Fruit fly (Drosophila melanogaster) whole organism: Measurements from ENCODE around the gene RfC4.

Experiments used
- CG8478 ChIP-seq: fragments of >200 bp; optimal IDR thresholded peaks from 2 replicates; lab custom pipeline; 2018; ENCODE audit warnings: inconsistent platforms
- pan ChIP-seq: fragments of >200 bp; optimal IDR thresholded peaks from 2 replicates; lab custom pipeline; 2017
- usp ChIP-seq: fragments of >200 bp; optimal IDR thresholded peaks from 2 replicates; lab custom pipeline; 2017; ENCODE audit warnings: missing biosample characterization, missing genetic modification characterization, mixed read lengths

DNA sequence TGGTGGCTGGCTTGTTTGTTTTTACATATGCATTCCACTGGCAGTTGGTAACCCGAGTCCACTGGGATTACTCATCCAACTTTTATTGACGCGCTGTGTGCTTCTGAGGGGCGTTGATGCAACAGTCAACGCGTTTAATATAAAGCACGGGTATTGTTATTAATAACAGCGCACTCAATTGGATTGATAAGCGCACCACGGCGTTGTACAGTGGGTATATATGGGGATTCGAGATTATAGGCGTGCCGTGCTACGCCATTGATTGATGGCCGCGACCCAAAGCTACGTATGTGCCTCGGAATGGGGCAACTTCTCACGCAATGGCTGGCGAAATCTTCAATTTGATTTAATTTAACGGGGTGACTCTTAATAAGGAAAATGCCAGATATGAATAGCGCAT lies 28.7 kb downstream of the RfC4 start:
- TF ChIP-seq CG8478 (lab: Kevin White, UChicago) (no peak), pan (lab: Kevin White, UChicago) (no peak), usp (no peak)
